Fruit fly (Drosophila melanogaster): ENCODE data around the gene CG11334.

The CG11334 gene

dm6 chr3R:31424427-31424826 is 38.4 kb downstream of the CG11334 start (continued):
- peak; percentile 45; the same call in 1 of the 2 replicates for TF ChIP-seq Ada2b (GFP tag; IDR thresholded peaks at IDR 0.05)
- no peak for TF ChIP-seq CG14014 (GFP tag; IDR thresholded peaks at IDR 0.05)
- peak; percentile 52 for TF ChIP-seq CG2120 (GFP tag; optimal IDR thresholded peaks at IDR 0.05)
- 0 out of 2 replicates have a peak, but pooled peaks have one; percentile 42 for TF ChIP-seq sob (GFP tag; IDR thresholded peaks at IDR 0.05)
- no peak for TF ChIP-seq disco-r (GFP tag; optimal IDR thresholded peaks at IDR 0.05)
- no peak for TF ChIP-seq CG17186 (GFP tag; optimal IDR thresholded peaks at IDR 0.05)
- no peak for TF ChIP-seq hkb (optimal IDR thresholded peaks at IDR 0.05)
- TF ChIP-seq hkb (GFP tag; IDR thresholded peaks at IDR 0.05): peak; percentile 55; the same call in 1 of the 2 replicates
- TF ChIP-seq zfh1 (GFP tag; IDR thresholded peaks at IDR 0.05): peak; percentile 56; the same call in 1 of the 3 replicates
- TF ChIP-seq ssp (GFP tag; IDR thresholded peaks at IDR 0.05): 0 out of 2 replicates have a peak, but pooled peaks have one; percentile 16
- TF ChIP-seq CG2202 (tag; optimal IDR thresholded peaks at IDR 0.05): no peak
- no peak for TF ChIP-seq NfI (GFP tag; optimal IDR thresholded peaks at IDR 0.05)
- TF ChIP-seq Rfx (GFP tag; IDR thresholded peaks at IDR 0.05): peak; percentile 69
- TF ChIP-seq Xbp1 (GFP tag; optimal IDR thresholded peaks at IDR 0.05): no peak
- TF ChIP-seq Aef1 (GFP tag; IDR thresholded peaks at IDR 0.05): peak; percentile 45; the same call in 1 of the 3 replicates
- TF ChIP-seq ftz-f1 (GFP tag; optimal IDR thresholded peaks at IDR 0.05): no peak
- peak in 1 of 2 experiments; percentile 28 for TF ChIP-seq Hr51 (GFP tag; optimal IDR thresholded peaks at IDR 0.05)
- no peak for TF ChIP-seq CG12744 (GFP tag; optimal IDR thresholded peaks at IDR 0.05)

dm6 chr3R:31421995-31422394 is 40.8 kb downstream of the CG11334 start:
- TF ChIP-seq Dbx (GFP tag; IDR thresholded peaks at IDR 0.05): 0 out of 3 replicates have a peak, but pooled peaks have one; percentile 9
- TF ChIP-seq Ada2b (GFP tag; IDR thresholded peaks at IDR 0.05): no peak
- no peak for TF ChIP-seq CG11398 (GFP tag; optimal IDR thresholded peaks at IDR 0.05)
- TF ChIP-seq br (optimal IDR thresholded peaks at IDR 0.05): no peak
- peak; percentile 15 for TF ChIP-seq D19B (GFP tag; optimal IDR thresholded peaks at IDR 0.05)
- no peak for TF ChIP-seq HHEX (GFP tag; optimal IDR thresholded peaks at IDR 0.05)
- TF ChIP-seq CG7372 (GFP tag; IDR thresholded peaks at IDR 0.05): no peak
- no peak for TF ChIP-seq odd (GFP tag; optimal IDR thresholded peaks at IDR 0.05)
- no peak for TF ChIP-seq tna (GFP tag; IDR thresholded peaks at IDR 0.05; ENCODE audit: partially characterized antibody)

dm6 chr3R:31420675-31421074 is 42.2 kb downstream of the CG11334 start:
- peak; percentile 56 for TF ChIP-seq grn (GFP tag; optimal IDR thresholded peaks at IDR 0.05)
- no peak for TF ChIP-seq Lim3 (GFP tag; IDR thresholded peaks at IDR 0.05)
- no peak for TF ChIP-seq Dip2 (GFP tag; IDR thresholded peaks at IDR 0.05)
- peak in 1 of 2 experiments; percentile 9 for TF ChIP-seq Pdp1 (GFP tag; optimal IDR thresholded peaks at IDR 0.05)
- TF ChIP-seq CG16863 (GFP tag; optimal IDR thresholded peaks at IDR 0.05): no peak
- TF ChIP-seq yki (optimal IDR thresholded peaks at IDR 0.05): no peak
- TF ChIP-seq NFAT (GFP tag; IDR thresholded peaks at IDR 0.05): peak; percentile 43
- no peak for TF ChIP-seq p53 (GFP tag; optimal IDR thresholded peaks at IDR 0.05)
- no peak for TF ChIP-seq Awh (GFP tag; IDR thresholded peaks at IDR 0.05)
- no peak for TF ChIP-seq zen (tag; optimal IDR thresholded peaks at IDR 0.05)
- TF ChIP-seq CG8388 (GFP tag; optimal IDR thresholded peaks at IDR 0.05): no peak
- no peak for TF ChIP-seq Ssrp (tag; optimal IDR thresholded peaks at IDR 0.05)
- TF ChIP-seq CG11695 (GFP tag; IDR thresholded peaks at IDR 0.05): peak; percentile 89
- no peak for TF ChIP-seq Six4 (GFP tag; optimal IDR thresholded peaks at IDR 0.05)
- no peak for TF ChIP-seq Oaz (GFP tag; IDR thresholded peaks at IDR 0.05)
- TF ChIP-seq CG4404 (GFP tag; IDR thresholded peaks at IDR 0.05): no peak
- no peak for TF ChIP-seq CG6254 (GFP tag; optimal IDR thresholded peaks at IDR 0.05)
- TF ChIP-seq chinmo (GFP tag; IDR thresholded peaks at IDR 0.05; ENCODE audit: partially characterized antibody): peak; percentile 92; the same call in 3 of the 4 replicates
- no peak for TF ChIP-seq lbe (GFP tag; optimal IDR thresholded peaks at IDR 0.05)
- peak; percentile 35 for TF ChIP-seq CG9932 (GFP tag; IDR thresholded peaks at IDR 0.05)
- TF ChIP-seq CG11093 (GFP tag; IDR thresholded peaks at IDR 0.05): no peak
- TF ChIP-seq rib (GFP tag; IDR thresholded peaks at IDR 0.05): 0 out of 2 replicates have a peak, but pooled peaks have one; percentile 52
- 0 out of 3 replicates have a peak, but pooled peaks have one; percentile 27 for TF ChIP-seq CG11456 (GFP tag; IDR thresholded peaks at IDR 0.05)
- no peak for TF ChIP-seq CG1602 (GFP tag; optimal IDR thresholded peaks at IDR 0.05)
- peak; percentile 81 for TF ChIP-seq Adf1 (GFP tag; IDR thresholded peaks at IDR 0.05)
- TF ChIP-seq Med (GFP tag): peak; percentile 75
